Worm (Caenorhabditis elegans) whole organism, L3 larva: Measurements from ENCODE around the gene srbc-34.

ENCODE experiments used
- R02D3.7 ChIP-seq: fragments of 150-350 bp; optimal IDR thresholded peaks from 2 replicates; lab custom pipeline; 2014; ENCODE audit warnings: missing biosample characterization, missing genetic modification characterization
- ZK546.5 ChIP-seq: sonication (generic microtip); optimal IDR thresholded peaks from 2 replicates; lab custom pipeline; 2017; ENCODE audit warnings: missing biosample characterization, missing genetic modification characterization
- aly-2 ChIP-seq: fragments of 150-350 bp; optimal IDR thresholded peaks from 2 replicates; lab custom pipeline; 2014; ENCODE audit warnings: missing biosample characterization, missing genetic modification characterization
- ama-1 ChIP-seq: fragments of 150-350 bp; optimal IDR thresholded peaks from 2 replicates; lab custom pipeline; 2018
- ceh-28 ChIP-seq: fragments of 150-350 bp; optimal IDR thresholded peaks from 2 replicates; lab custom pipeline; 2014; ENCODE audit warnings: missing biosample characterization, missing genetic modification reagents, missing genetic modification characterization
- ceh-82 ChIP-seq: fragments of 150-350 bp; optimal IDR thresholded peaks from 2 replicates; lab custom pipeline; 2014; ENCODE audit warnings: missing biosample characterization, missing genetic modification characterization
- ceh-9 ChIP-seq: sonication (generic microtip); optimal IDR thresholded peaks from 2 replicates; lab custom pipeline; 2018; ENCODE audit warnings: missing biosample characterization, missing genetic modification characterization
- daf-12 ChIP-seq: fragments of 150-350 bp; optimal IDR thresholded peaks from 2 replicates; lab custom pipeline; 2014; ENCODE audit warnings: missing biosample characterization, missing genetic modification reagents, missing genetic modification characterization
- egl-5 ChIP-seq: fragments of 150-350 bp; optimal IDR thresholded peaks from 2 replicates; lab custom pipeline; 2017; ENCODE audit warnings: missing biosample characterization, missing genetic modification reagents, missing genetic modification characterization, inconsistent platforms
- elt-1 ChIP-seq: fragments of 150-350 bp; optimal IDR thresholded peaks from 2 replicates; lab custom pipeline; 2014; ENCODE audit warnings: missing biosample characterization, missing genetic modification characterization
- elt-2 ChIP-seq: sonication (generic microtip); optimal IDR thresholded peaks from 2 replicates; lab custom pipeline; 2016; ENCODE audit warnings: missing genetic modification reagents, mild to moderate bottlenecking, missing genetic modification characterization, missing compliant biosample characterization
- elt-3 ChIP-seq, 3 experiments: fragments of 150-350 bp in 1 of 3; sonication (generic microtip) in 2 of 3; optimal IDR thresholded peaks; 2 replicates in 2 of 3; 4 replicates in 1 of 3; lab custom pipeline; 2014 to 2017; ENCODE audit warnings: missing biosample characterization in 3 of 3, missing genetic modification characterization in 3 of 3
- eor-1 ChIP-seq, 2 experiments: fragments of 150-350 bp; optimal IDR thresholded peaks; 2 replicates each; lab custom pipeline; 2014 to 2018; ENCODE audit warnings: missing biosample characterization in 2 of 2, missing genetic modification characterization in 2 of 2
- jun-1 ChIP-seq: fragments of 150-350 bp; optimal IDR thresholded peaks from 2 replicates; lab custom pipeline; 2014; ENCODE audit warnings: missing biosample characterization, missing genetic modification reagents, missing genetic modification characterization
- lin-39 ChIP-seq: fragments of 150-350 bp; optimal IDR thresholded peaks from 2 replicates; lab custom pipeline; 2018; ENCODE audit warnings: missing biosample characterization, missing genetic modification reagents, missing genetic modification characterization
- lsy-12 ChIP-seq: sonication (generic microtip); optimal IDR thresholded peaks from 2 replicates; lab custom pipeline; 2016; ENCODE audit warnings: mild to moderate bottlenecking, missing genetic modification characterization, missing compliant biosample characterization
- mdl-1 ChIP-seq: fragments of 150-350 bp; optimal IDR thresholded peaks from 2 replicates; lab custom pipeline; 2014; ENCODE audit warnings: missing biosample characterization, missing genetic modification characterization
- nfya-1 ChIP-seq: sonication (generic microtip); optimal IDR thresholded peaks from 2 replicates; lab custom pipeline; 2017; ENCODE audit warnings: missing genetic modification characterization, mild to moderate bottlenecking, missing compliant biosample characterization, antibody characterized with exemption, moderate library complexity; ENCODE audit not compliant: insufficient read depth
- nhr-11 ChIP-seq: fragments of 150-350 bp; optimal IDR thresholded peaks from 2 replicates; lab custom pipeline; 2014; ENCODE audit warnings: missing biosample characterization, missing genetic modification characterization
- nhr-12 ChIP-seq: fragments of 150-350 bp; optimal IDR thresholded peaks from 2 replicates; lab custom pipeline; 2014; ENCODE audit warnings: missing biosample characterization, missing genetic modification characterization
- nhr-237 ChIP-seq: fragments of 150-350 bp; optimal IDR thresholded peaks from 2 replicates; lab custom pipeline; 2014; ENCODE audit warnings: missing biosample characterization, missing genetic modification characterization
- nhr-28 ChIP-seq: fragments of 150-350 bp; optimal IDR thresholded peaks from 2 replicates; lab custom pipeline; 2014; ENCODE audit warnings: missing biosample characterization, missing genetic modification characterization
- nhr-76 ChIP-seq: fragments of 150-350 bp; sonication (generic microtip); optimal IDR thresholded peaks from 5 replicates; lab custom pipeline; 2014; ENCODE audit warnings: missing biosample characterization, missing genetic modification characterization
- nhr-77 ChIP-seq: fragments of 150-350 bp; optimal IDR thresholded peaks from 2 replicates; lab custom pipeline; 2014; ENCODE audit warnings: missing biosample characterization, missing genetic modification characterization
- pha-4 ChIP-seq: fragments of 150-350 bp; optimal IDR thresholded peaks from 2 replicates; lab custom pipeline; 2014; ENCODE audit warnings: missing biosample characterization, missing genetic modification reagents, missing genetic modification characterization
- sea-2 ChIP-seq: fragments of 150-350 bp; sonication (generic microtip); optimal IDR thresholded peaks from 4 replicates; lab custom pipeline; 2014; ENCODE audit warnings: missing biosample characterization, missing genetic modification reagents, missing genetic modification characterization
- skn-1 ChIP-seq: fragments of 150-350 bp; optimal IDR thresholded peaks from 2 replicates; lab custom pipeline; 2014; ENCODE audit warnings: missing biosample characterization, missing genetic modification characterization
- snpc-4 ChIP-seq: fragments of 150-350 bp; optimal IDR thresholded peaks from 2 replicates; lab custom pipeline; 2014; ENCODE audit warnings: missing biosample characterization, missing genetic modification characterization
- unc-39 ChIP-seq: sonication (generic microtip); optimal IDR thresholded peaks from 4 replicates; lab custom pipeline; 2017; ENCODE audit warnings: missing biosample characterization, missing genetic modification characterization
- zag-1 ChIP-seq: fragments of 150-350 bp; optimal IDR thresholded peaks from 2 replicates; lab custom pipeline; 2014; ENCODE audit warnings: missing biosample characterization, missing genetic modification characterization
- ztf-11 ChIP-seq: fragments of 150-350 bp; optimal IDR thresholded peaks from 2 replicates; lab custom pipeline; 2014; ENCODE audit warnings: missing biosample characterization, missing genetic modification characterization
- ztf-4 ChIP-seq: fragments of 150-350 bp; optimal IDR thresholded peaks from 2 replicates; lab custom pipeline; 2014; ENCODE audit warnings: missing biosample characterization, missing genetic modification characterization

Gene srbc-34

DNA sequence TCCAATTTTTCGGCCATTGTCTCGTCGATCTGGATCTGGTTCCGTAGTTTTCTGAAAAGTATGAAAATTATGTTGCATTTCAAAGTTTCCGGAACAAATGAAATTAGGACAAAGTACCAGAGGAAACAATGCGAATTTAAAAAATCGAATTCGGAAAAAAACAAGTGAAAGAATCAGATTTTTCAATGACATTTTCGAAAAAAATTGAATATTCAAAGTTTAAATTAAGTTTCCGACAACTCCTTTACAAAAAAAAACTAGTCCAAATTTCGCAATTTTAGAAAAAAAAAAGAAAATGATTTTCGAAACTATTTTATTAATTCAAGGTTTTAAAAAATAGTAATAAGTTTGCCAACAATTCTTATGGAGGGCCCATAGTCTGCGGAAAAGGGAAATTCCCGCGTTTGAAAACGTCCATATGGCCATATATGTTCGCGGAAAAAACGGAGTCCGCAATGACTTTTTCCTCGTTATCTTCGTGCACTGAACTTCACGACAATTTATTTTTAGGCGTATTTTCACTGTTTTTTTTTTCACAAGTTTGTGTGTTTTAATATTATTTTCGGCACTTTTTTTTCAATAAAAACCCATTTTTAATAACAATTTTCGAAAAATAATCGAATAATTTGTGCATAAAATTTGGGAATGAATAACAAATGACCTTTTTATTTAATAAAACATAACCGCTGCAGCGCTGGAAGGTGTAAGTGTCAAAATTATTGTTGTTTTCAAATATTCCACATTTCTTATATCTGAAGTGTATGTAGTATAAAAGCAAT, 13.8 kb upstream of the srbc-34 start, which contains the start of the genes fbxa-115 and Y113G7B.27:
TSS of gene fbxa-115 (minus strand) at position 51 of the 779 bp plus-strand sequence.
TSS of gene Y113G7B.27 (plus strand) at position 729 of the 779 bp plus-strand sequence.
- TF ChIP-seq skn-1 (tag; lab: Kevin White, UChicago) = peak; percentile 72
- TF ChIP-seq ama-1 (lab: Kevin White, UChicago) = no peak
- no peak for TF ChIP-seq ztf-11 (tag; lab: Kevin White, UChicago)
- no peak for TF ChIP-seq ZK546.5 (tag; lab: Kevin White, UChicago)

DNA sequence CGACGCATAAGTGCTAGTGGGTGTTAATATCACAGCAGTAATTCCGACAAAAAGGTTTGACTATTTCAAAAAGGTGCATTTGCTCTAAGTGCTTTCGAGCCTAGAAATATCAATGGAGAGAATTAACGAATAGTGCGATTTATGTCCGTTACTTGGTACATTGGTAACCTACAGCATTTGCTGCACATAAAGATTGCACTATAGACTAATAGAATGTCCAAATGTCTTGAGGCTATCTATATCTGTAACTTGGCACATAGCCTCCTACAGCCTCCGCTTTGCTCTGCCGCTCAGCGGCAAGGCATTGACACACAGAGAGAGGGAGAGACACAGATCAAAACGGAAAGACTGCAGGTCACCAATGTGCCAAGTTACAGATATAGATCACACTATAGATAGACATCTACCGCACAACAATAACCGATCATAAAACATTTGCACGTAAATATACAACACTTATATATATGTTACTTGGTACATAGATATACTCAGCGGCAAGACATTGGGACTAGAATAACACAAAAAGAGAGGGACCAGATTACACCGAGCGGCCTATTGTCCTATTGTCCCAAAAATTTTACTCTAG, 10.6 kb upstream of the srbc-34 start, which contains the start of the genes srh-217 and Y113G7B.28:
TSS of gene srh-217 (minus strand) at position 101 of the 586 bp plus-strand sequence.
TSS of gene Y113G7B.28 (plus strand) at position 536 of the 586 bp plus-strand sequence.
- TF ChIP-seq daf-12 (no peak), nhr-11 (tag; lab: Kevin White, UChicago) (peak; percentile 21)

DNA sequence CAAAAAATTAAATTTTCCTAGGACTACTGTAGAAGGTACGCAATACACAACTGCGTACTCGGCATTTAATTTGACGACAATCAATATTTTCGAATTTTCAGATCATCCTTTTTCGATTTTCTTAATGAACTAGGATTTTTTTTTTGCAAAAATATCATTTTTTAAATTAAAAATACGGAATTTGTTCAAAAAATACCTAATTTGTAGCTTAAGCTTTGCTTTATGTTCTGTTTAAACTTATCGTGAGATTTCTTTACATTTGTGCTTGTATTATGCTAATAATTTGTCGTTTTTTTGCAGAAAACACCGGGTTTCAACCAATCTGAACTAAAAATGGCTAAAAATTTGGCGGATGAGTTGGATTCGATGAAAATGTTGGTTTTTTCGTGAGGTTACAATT, 9.4 kb upstream of the srbc-34 start, which contains the start of gene ftr-1:
TSS of gene ftr-1 (plus strand) at position 301 of the 400 bp plus-strand sequence.
- TF ChIP-seq jun-1 (tag; lab: Kevin White, UChicago) = no peak
- TF ChIP-seq egl-5 = no peak
- no peak for TF ChIP-seq mdl-1 (tag; lab: Kevin White, UChicago)
- TF ChIP-seq ceh-82 (tag; lab: Kevin White, UChicago) = no peak
- no peak for TF ChIP-seq nfya-1
- no peak for TF ChIP-seq sea-2 (GFP tag; lab: Kevin White, UChicago)
- no peak for TF ChIP-seq nhr-12 (tag; lab: Kevin White, UChicago)
- no peak for TF ChIP-seq pha-4 (tag; lab: Kevin White, UChicago)
- no peak for TF ChIP-seq ceh-9 (tag; lab: Kevin White, UChicago)
- no peak for TF ChIP-seq nhr-76 (tag; lab: Kevin White, UChicago)
- TF ChIP-seq nhr-28 (tag; lab: Kevin White, UChicago) = no peak
- TF ChIP-seq unc-39 (tag; lab: Kevin White, UChicago) = no peak
- TF ChIP-seq zag-1 = no peak

DNA sequence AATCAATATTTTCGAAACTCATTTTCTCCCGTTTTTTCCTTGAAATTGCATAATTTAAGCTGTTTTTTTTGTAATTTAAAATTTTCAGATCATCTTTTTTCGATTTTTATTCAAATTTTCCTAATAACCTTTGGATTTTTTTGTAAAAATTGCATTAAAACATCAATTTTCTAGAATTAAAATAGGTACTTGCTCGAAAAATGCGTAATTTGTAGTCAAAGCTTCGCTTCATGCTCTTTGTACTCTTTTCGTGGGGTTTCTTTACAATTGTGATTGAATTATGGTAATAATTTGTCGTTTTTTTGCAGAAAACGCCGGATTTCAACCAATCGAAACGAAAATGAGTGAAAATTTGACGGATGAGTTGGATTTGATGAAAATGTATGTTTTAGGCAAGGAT, 7.2 kb upstream of the srbc-34 start, which contains the start of gene fog-2:
TSS of gene fog-2 (plus strand) at position 301 of the 400 bp plus-strand sequence.
- TF ChIP-seq snpc-4 (no peak), zag-1 (no peak), eor-1 (tag; optimal IDR thresholded peaks at IDR 0.05; lab: Kevin White, UChicago) (no peak), ceh-28 (tag; lab: Kevin White, UChicago) (no peak), aly-2 (tag; lab: Kevin White, UChicago) (no peak), R02D3.7 (tag; lab: Kevin White, UChicago) (no peak), daf-12 (no peak), nhr-237 (tag; lab: Kevin White, UChicago) (no peak), jun-1 (tag; lab: Kevin White, UChicago) (no peak), elt-2 (tag; lab: Kevin White, UChicago) (no peak), nhr-77 (tag; lab: Kevin White, UChicago) (no peak), nhr-11 (tag; lab: Kevin White, UChicago) (no peak), lsy-12 (tag; lab: Kevin White, UChicago) (no peak), lin-39 (tag; lab: Kevin White, UChicago) (no peak), elt-3 (tag; optimal IDR thresholded peaks at IDR 0.05; lab: Kevin White, UChicago) (no peak)

DNA sequence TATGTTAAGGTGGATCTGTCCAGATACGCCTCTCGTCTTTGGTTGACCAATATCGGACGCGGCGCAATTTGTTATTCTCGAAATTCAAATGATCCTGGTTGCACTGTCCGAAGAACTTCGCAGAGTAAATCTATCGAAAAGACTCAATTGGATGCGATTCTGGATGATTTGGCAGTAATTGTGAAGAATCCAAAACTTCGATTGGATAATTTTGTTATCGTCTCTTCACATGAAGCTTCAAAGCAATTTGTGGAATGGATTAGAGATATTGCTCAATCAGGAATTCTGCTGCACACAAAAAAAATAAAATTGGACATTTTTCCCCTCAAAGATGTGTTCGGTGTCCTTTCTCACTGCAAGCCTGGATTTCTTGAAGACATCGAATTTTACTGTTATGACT, 6.5 kb upstream of the srbc-34 start:
- TF ChIP-seq elt-1 (tag; lab: Kevin White, UChicago) (no peak), ceh-9 (tag; lab: Kevin White, UChicago) (no peak), elt-3 (tag; optimal IDR thresholded peaks at IDR 0.05; lab: Kevin White, UChicago) (no peak), egl-5 (no peak), ztf-4 (no peak), nhr-77 (tag; lab: Kevin White, UChicago) (no peak)
